Fruit fly (Drosophila melanogaster): ENCODE measurements around the gene mthl7.

The mthl7 gene

dm6 chr3L:8153206-8153996 is 26.9 kb downstream of the mthl7 start (continued):
- 0 out of 2 replicates have a peak, but pooled peaks have one; percentile 32 for TF ChIP-seq CG3847 (GFP tag; IDR thresholded peaks at IDR 0.05)
- TF ChIP-seq CG10431 (GFP tag; optimal IDR thresholded peaks at IDR 0.05): no peak
- TF ChIP-seq chif (GFP tag; optimal IDR thresholded peaks at IDR 0.05): peak in 1 of 2 experiments; percentile 50
- no peak for TF ChIP-seq tna (GFP tag; IDR thresholded peaks at IDR 0.05; ENCODE audit: partially characterized antibody)
- no peak for TF ChIP-seq CG6683 (GFP tag; optimal IDR thresholded peaks at IDR 0.05)
- TF ChIP-seq Elba2 (GFP tag; optimal IDR thresholded peaks at IDR 0.05): no peak
- TF ChIP-seq Ravus (GFP tag; IDR thresholded peaks at IDR 0.05): no peak
- peak; percentile 97 for TF ChIP-seq Drgx (GFP tag; IDR thresholded peaks at IDR 0.05)
- no peak for TF ChIP-seq CG6791 (GFP tag; IDR thresholded peaks at IDR 0.05; ENCODE audit: partially characterized antibody)
- peak; percentile 42 for TF ChIP-seq CG8944 (GFP tag; optimal IDR thresholded peaks at IDR 0.05)
- TF ChIP-seq fd96Cb (tag; optimal IDR thresholded peaks at IDR 0.05): peak; percentile 63
- TF ChIP-seq usp (GFP tag; optimal IDR thresholded peaks at IDR 0.05): no peak
- TF ChIP-seq Vsx1 (GFP tag; optimal IDR thresholded peaks at IDR 0.05): no peak
- no peak for TF ChIP-seq Doc2 (GFP tag; IDR thresholded peaks at IDR 0.05)
- TF ChIP-seq CG16815 (GFP tag; optimal IDR thresholded peaks at IDR 0.05): no peak
- no peak for TF ChIP-seq CG12744 (GFP tag; optimal IDR thresholded peaks at IDR 0.05)
- TF ChIP-seq crol (GFP tag; IDR thresholded peaks at IDR 0.05): no peak
- TF ChIP-seq CG15479 (GFP tag; optimal IDR thresholded peaks at IDR 0.05): no peak
- TF ChIP-seq Sox102F (GFP tag; optimal IDR thresholded peaks at IDR 0.05): peak; percentile 84
- no peak for TF ChIP-seq gfzf (GFP tag; optimal IDR thresholded peaks at IDR 0.05)
- TF ChIP-seq Dll (GFP tag; IDR thresholded peaks at IDR 0.05; ENCODE audit: partially characterized antibody): no peak
- TF ChIP-seq Atf3 (GFP tag; optimal IDR thresholded peaks at IDR 0.05): peak; percentile 54
- TF ChIP-seq HLHmδ (GFP tag; optimal IDR thresholded peaks at IDR 0.05): no peak
- TF ChIP-seq disco-r (GFP tag; optimal IDR thresholded peaks at IDR 0.05): no peak
- peak; percentile 48 for TF ChIP-seq Fer1 (GFP tag; optimal IDR thresholded peaks at IDR 0.05)
- TF ChIP-seq CG14860 (GFP tag; IDR thresholded peaks at IDR 0.05; ENCODE audit: partially characterized antibody): no peak
- no peak for TF ChIP-seq CG7987 (GFP tag; optimal IDR thresholded peaks at IDR 0.05)
- TF ChIP-seq Mrtf (GFP tag; IDR thresholded peaks at IDR 0.05): peak; percentile 53; the same call in 1 of the 3 replicates
- no peak for TF ChIP-seq CG15696 (tag; optimal IDR thresholded peaks at IDR 0.05)
- TF ChIP-seq CG12299 (tag; optimal IDR thresholded peaks at IDR 0.05): no peak
- no peak for TF ChIP-seq nom (GFP tag; optimal IDR thresholded peaks at IDR 0.05)
- TF ChIP-seq cwo (GFP tag; optimal IDR thresholded peaks at IDR 0.05): peak; percentile 7
- TF ChIP-seq lbe (GFP tag; optimal IDR thresholded peaks at IDR 0.05): no peak
- TF ChIP-seq slbo (GFP tag; IDR thresholded peaks at IDR 0.05): peak; percentile 51
- no peak for TF ChIP-seq Dip3 (GFP tag; optimal IDR thresholded peaks at IDR 0.05)
- TF ChIP-seq CG1647 (GFP tag; optimal IDR thresholded peaks at IDR 0.05): peak; percentile 54
- no peak for TF ChIP-seq E2f2 (GFP tag; IDR thresholded peaks at IDR 0.05)
- no peak for TF ChIP-seq caup (GFP tag; optimal IDR thresholded peaks at IDR 0.05; ENCODE audit: severe bottlenecking)
- peak; percentile 42 for TF ChIP-seq CG12071 (GFP tag; optimal IDR thresholded peaks at IDR 0.05)
- no peak for TF ChIP-seq CG8478 (optimal IDR thresholded peaks at IDR 0.05)
- TF ChIP-seq CG11723 (GFP tag; optimal IDR thresholded peaks at IDR 0.05): peak; percentile 47
- TF ChIP-seq Neu2 (GFP tag; optimal IDR thresholded peaks at IDR 0.05; ENCODE audit: borderline replicate concordance): no peak
- no peak for TF ChIP-seq mirr (GFP tag; optimal IDR thresholded peaks at IDR 0.05)
- peak; percentile 20 for TF ChIP-seq nerfin-1 (tag; optimal IDR thresholded peaks at IDR 0.05)
- TF ChIP-seq slou (GFP tag; optimal IDR thresholded peaks at IDR 0.05): no peak
- no peak for TF ChIP-seq CG42726 (GFP tag; IDR thresholded peaks at IDR 0.05; ENCODE audit: partially characterized antibody)
- TF ChIP-seq CG6765 (GFP tag; optimal IDR thresholded peaks at IDR 0.05): no peak
- 0 out of 3 replicates have a peak, but pooled peaks have one; percentile 45 for TF ChIP-seq CG11695 (GFP tag; IDR thresholded peaks at IDR 0.05)
